Fruit fly (Drosophila melanogaster) whole organism, embryonic: ENCODE measurements around the gene Pax.

ENCODE experiments used
- Blimp-1 ChIP-seq: fragments of 200-800 bp; sonication (Bioruptor generic); optimal IDR thresholded peaks from 3 replicates; lab custom pipeline; 2018; ENCODE audit warnings: missing biosample characterization, missing genetic modification characterization, mild to moderate bottlenecking, moderate library complexity, missing genetic modification reagents
- CG12155 ChIP-seq: fragments of 200-800 bp; sonication (Bioruptor generic); optimal IDR thresholded peaks from 3 replicates; lab custom pipeline; 2016; ENCODE audit warnings: missing biosample characterization, missing genetic modification characterization
- CG12391 ChIP-seq: fragments of 200-800 bp; sonication (Bioruptor generic); optimal IDR thresholded peaks from 3 replicates; lab custom pipeline; 2018; ENCODE audit warnings: missing biosample characterization, mild to moderate bottlenecking, missing genetic modification characterization, moderate library complexity
- CG12659 ChIP-seq: fragments of 200-800 bp; sonication (Bioruptor generic); optimal IDR thresholded peaks from 3 replicates; lab custom pipeline; 2017; ENCODE audit warnings: mild to moderate bottlenecking, missing biosample characterization, missing genetic modification reagents, missing genetic modification characterization
- CG14965 ChIP-seq: fragments of 200-800 bp; sonication (Bioruptor generic); optimal IDR thresholded peaks from 2 replicates; lab custom pipeline; 2016; ENCODE audit warnings: missing biosample characterization, missing genetic modification characterization, borderline replicate concordance
- CG17385 ChIP-seq: fragments of 200-800 bp; sonication (Bioruptor generic); optimal IDR thresholded peaks from 3 replicates; lab custom pipeline; 2018; ENCODE audit warnings: missing biosample characterization, mild to moderate bottlenecking, missing genetic modification characterization
- CG18262 ChIP-seq: fragments of 200-800 bp; optimal IDR thresholded peaks from 3 replicates; lab custom pipeline; 2019; ENCODE audit warnings: missing biosample characterization, mild to moderate bottlenecking, missing genetic modification characterization, moderate library complexity
- CG18599 ChIP-seq: fragments of 200-800 bp; sonication (Bioruptor generic); optimal IDR thresholded peaks from 3 replicates; lab custom pipeline; 2017; ENCODE audit warnings: missing biosample characterization, missing genetic modification characterization, mild to moderate bottlenecking, moderate library complexity, missing genetic modification reagents
- CG2120 ChIP-seq: fragments of 200-800 bp; sonication (Bioruptor generic); optimal IDR thresholded peaks from 3 replicates; lab custom pipeline; 2016; ENCODE audit warnings: missing biosample characterization, missing genetic modification characterization
- CG2678 ChIP-seq: fragments of 200-800 bp; sonication (Bioruptor generic); optimal IDR thresholded peaks from 3 replicates; lab custom pipeline; 2019; ENCODE audit warnings: missing biosample characterization, mild to moderate bottlenecking, missing genetic modification characterization, moderate library complexity
- CG2712 ChIP-seq: fragments of 200-800 bp; optimal IDR thresholded peaks from 3 replicates; lab custom pipeline; 2019; ENCODE audit warnings: missing biosample characterization, mild to moderate bottlenecking, missing genetic modification characterization, moderate library complexity
- CG31441 ChIP-seq: fragments of 200-800 bp; sonication (Bioruptor generic); IDR thresholded peaks from 2 replicates; pipeline ENCODE4 v1.3.6; 2022; ENCODE audit warnings: missing biosample characterization, missing genetic modification characterization
- CG3281 ChIP-seq: fragments of 200-800 bp; sonication (Bioruptor generic); optimal IDR thresholded peaks from 3 replicates; lab custom pipeline; 2017; ENCODE audit warnings: missing biosample characterization, mild to moderate bottlenecking, missing genetic modification characterization
- CG33213 ChIP-seq: fragments of 200-800 bp; sonication (Bioruptor generic); optimal IDR thresholded peaks from 3 replicates; lab custom pipeline; 2016; ENCODE audit warnings: missing biosample characterization, missing genetic modification characterization
- CG4707 ChIP-seq: fragments of 200-800 bp; sonication (Bioruptor generic); optimal IDR thresholded peaks from 2 replicates; lab custom pipeline; 2018; ENCODE audit warnings: missing biosample characterization, mild to moderate bottlenecking, missing genetic modification characterization, moderate library complexity
- CG4820 ChIP-seq: fragments of 200-800 bp; sonication (Bioruptor generic); optimal IDR thresholded peaks from 3 replicates; lab custom pipeline; 2016; ENCODE audit warnings: missing biosample characterization, missing genetic modification characterization
- CG6813 ChIP-seq: fragments of 200-800 bp; sonication (Bioruptor generic); optimal IDR thresholded peaks from 2 replicates; lab custom pipeline; 2017; ENCODE audit warnings: missing biosample characterization, missing genetic modification characterization, mild to moderate bottlenecking, moderate library complexity, missing genetic modification reagents
- CG7839 ChIP-seq: fragments of 200-800 bp; sonication (Bioruptor generic); optimal IDR thresholded peaks from 3 replicates; lab custom pipeline; 2018; ENCODE audit warnings: missing biosample characterization, mild to moderate bottlenecking, missing genetic modification characterization, moderate library complexity
- CG8924 ChIP-seq: fragments of 200-800 bp; optimal IDR thresholded peaks from 3 replicates; lab custom pipeline; 2019; ENCODE audit warnings: missing biosample characterization, mild to moderate bottlenecking, missing genetic modification characterization, moderate library complexity
- CG9797 ChIP-seq: fragments of 200-800 bp; sonication (Bioruptor generic); optimal IDR thresholded peaks from 3 replicates; lab custom pipeline; 2018; ENCODE audit warnings: missing biosample characterization, mild to moderate bottlenecking, missing genetic modification characterization
- D ChIP-seq, 2 experiments: fragments of 200-800 bp in 1 of 2; fragments of >200 bp in 1 of 2; sonication (Bioruptor generic) in 1 of 2; optimal IDR thresholded peaks; 2 replicates in 1 of 2; 3 replicates in 1 of 2; lab custom pipeline; 2017; ENCODE audit warnings: mild to moderate bottlenecking in 1 of 2, missing biosample characterization in 1 of 2, missing genetic modification characterization in 1 of 2, missing genetic modification reagents in 1 of 2
- E2f2 ChIP-seq: fragments of 200-800 bp; sonication (Bioruptor generic); IDR thresholded peaks from 2 replicates; pipeline ENCODE4 v1.3.6; 2022; ENCODE audit warnings: missing biosample characterization, missing genetic modification characterization
- ERR ChIP-seq: fragments of 200-800 bp; sonication (Bioruptor generic); optimal IDR thresholded peaks from 2 replicates; lab custom pipeline; 2016; ENCODE audit warnings: missing biosample characterization, missing genetic modification characterization
- Fer1 ChIP-seq: fragments of 200-800 bp; sonication (Bioruptor generic); optimal IDR thresholded peaks from 2 replicates; lab custom pipeline; 2017; ENCODE audit warnings: missing biosample characterization, mild to moderate bottlenecking, missing genetic modification characterization
- Hr3 ChIP-seq: fragments of 200-800 bp; sonication (Bioruptor generic); optimal IDR thresholded peaks from 3 replicates; lab custom pipeline; 2016; ENCODE audit warnings: missing biosample characterization, missing genetic modification characterization
- Med ChIP-seq: fragments of 200-800 bp; sonication (Bioruptor generic); peaks from one replicate; lab custom pipeline; 2016; ENCODE audit warnings: missing biosample characterization, missing genetic modification characterization, mild to moderate bottlenecking, inconsistent platforms, moderate library complexity
- Meics ChIP-seq: fragments of 200-800 bp; sonication (Bioruptor generic); optimal IDR thresholded peaks from 2 replicates; lab custom pipeline; 2017; ENCODE audit warnings: missing biosample characterization, mild to moderate bottlenecking, missing genetic modification characterization
- NfI ChIP-seq: fragments of 200-800 bp; sonication (Bioruptor generic); optimal IDR thresholded peaks from 3 replicates; lab custom pipeline; 2018; ENCODE audit warnings: missing biosample characterization, mild to moderate bottlenecking, missing genetic modification characterization, moderate library complexity
- PHDP ChIP-seq: fragments of 200-800 bp; sonication (Bioruptor generic); optimal IDR thresholded peaks from 3 replicates; lab custom pipeline; 2018; ENCODE audit warnings: missing biosample characterization, mild to moderate bottlenecking, missing genetic modification characterization, moderate library complexity
- Sox100B ChIP-seq: fragments of 200-800 bp; sonication (Bioruptor generic); optimal IDR thresholded peaks from 3 replicates; lab custom pipeline; 2018; ENCODE audit warnings: missing biosample characterization, mild to moderate bottlenecking, missing genetic modification characterization
- ab ChIP-seq: fragments of 200-800 bp; sonication (Bioruptor generic); optimal IDR thresholded peaks from 2 replicates; lab custom pipeline; 2016; ENCODE audit warnings: missing biosample characterization, missing genetic modification characterization
- bcd ChIP-seq: fragments of 200-800 bp; sonication (Bioruptor generic); optimal IDR thresholded peaks from 2 replicates; lab custom pipeline; 2017; ENCODE audit warnings: missing biosample characterization, mild to moderate bottlenecking, missing genetic modification characterization
- bsh ChIP-seq, 2 experiments: fragments of 200-800 bp; sonication (Bioruptor generic); optimal IDR thresholded peaks; 2 replicates each; lab custom pipeline; 2017 to 2018; ENCODE audit warnings: mild to moderate bottlenecking in 2 of 2, missing biosample characterization in 2 of 2, missing genetic modification characterization in 2 of 2, moderate library complexity in 1 of 2
- caup ChIP-seq: fragments of 200-800 bp; sonication (Bioruptor generic); optimal IDR thresholded peaks from 3 replicates; lab custom pipeline; 2017; ENCODE audit warnings: missing biosample characterization, mild to moderate bottlenecking, missing genetic modification characterization, moderate library complexity; ENCODE audit not compliant: severe bottlenecking
- dmrt11E ChIP-seq: fragments of 200-800 bp; sonication (Bioruptor generic); optimal IDR thresholded peaks from 3 replicates; lab custom pipeline; 2018; ENCODE audit warnings: missing biosample characterization, mild to moderate bottlenecking, missing genetic modification characterization, moderate library complexity
- dmrt99B ChIP-seq: fragments of 200-800 bp; sonication (Bioruptor generic); optimal IDR thresholded peaks from 2 replicates; lab custom pipeline; 2018; ENCODE audit warnings: missing biosample characterization, mild to moderate bottlenecking, missing genetic modification characterization, moderate library complexity
- gem ChIP-seq: fragments of 200-800 bp; sonication (Bioruptor generic); optimal IDR thresholded peaks from 2 replicates; lab custom pipeline; 2019; ENCODE audit warnings: missing biosample characterization, mild to moderate bottlenecking, missing genetic modification characterization, moderate library complexity
- grau ChIP-seq: fragments of 200-800 bp; optimal IDR thresholded peaks from 3 replicates; lab custom pipeline; 2019; ENCODE audit warnings: missing biosample characterization, mild to moderate bottlenecking, missing genetic modification characterization, moderate library complexity
- hth ChIP-seq: fragments of >200 bp; optimal IDR thresholded peaks from 2 replicates; lab custom pipeline; 2017; ENCODE audit warnings: inconsistent platforms
- lab ChIP-seq: fragments of 200-800 bp; sonication (Bioruptor generic); optimal IDR thresholded peaks from 3 replicates; lab custom pipeline; 2017; ENCODE audit warnings: missing biosample characterization, missing genetic modification characterization, mild to moderate bottlenecking, moderate library complexity, missing genetic modification reagents
- nerfin-1 ChIP-seq: fragments of 200-800 bp; sonication (Bioruptor generic); optimal IDR thresholded peaks from 3 replicates; lab custom pipeline; 2019; ENCODE audit warnings: missing biosample characterization, mild to moderate bottlenecking, missing genetic modification characterization, moderate library complexity
- nmo ChIP-seq: fragments of 200-800 bp; sonication (Bioruptor generic); optimal IDR thresholded peaks from 2 replicates; lab custom pipeline; 2018; ENCODE audit warnings: missing biosample characterization, mild to moderate bottlenecking, missing genetic modification characterization, moderate library complexity
- pum ChIP-seq: fragments of 200-800 bp; sonication (Bioruptor generic); optimal IDR thresholded peaks from 2 replicates; lab custom pipeline; 2016; ENCODE audit warnings: missing biosample characterization, missing genetic modification characterization
- row ChIP-seq: fragments of 200-800 bp; sonication (Bioruptor generic); IDR thresholded peaks from 3 replicates; pipeline ENCODE4 v1.3.6; 2022; ENCODE audit warnings: missing biosample characterization, missing genetic modification characterization
- sc ChIP-seq, 3 experiments: fragments of >200 bp in 2 of 3; fragments of 200-800 bp in 1 of 3; sonication (Bioruptor generic) in 1 of 3; optimal IDR thresholded peaks; 2 replicates in 2 of 3; 3 replicates in 1 of 3; lab custom pipeline; 2017; ENCODE audit warnings: mild to moderate bottlenecking in 1 of 3, missing biosample characterization in 1 of 3, missing genetic modification characterization in 1 of 3, missing genetic modification reagents in 1 of 3
- sug ChIP-seq: fragments of 200-800 bp; optimal IDR thresholded peaks from 2 replicates; lab custom pipeline; 2019; ENCODE audit warnings: missing biosample characterization, mild to moderate bottlenecking, missing genetic modification characterization, moderate library complexity
- tx ChIP-seq: fragments of 200-800 bp; sonication (Bioruptor generic); optimal IDR thresholded peaks from 2 replicates; lab custom pipeline; 2016; ENCODE audit warnings: missing biosample characterization, missing genetic modification characterization
- unpg ChIP-seq: fragments of 200-800 bp; sonication (Bioruptor generic); optimal IDR thresholded peaks from 3 replicates; lab custom pipeline; 2018; ENCODE audit warnings: missing biosample characterization, mild to moderate bottlenecking, missing genetic modification characterization, moderate library complexity

Gene Pax

DNA sequence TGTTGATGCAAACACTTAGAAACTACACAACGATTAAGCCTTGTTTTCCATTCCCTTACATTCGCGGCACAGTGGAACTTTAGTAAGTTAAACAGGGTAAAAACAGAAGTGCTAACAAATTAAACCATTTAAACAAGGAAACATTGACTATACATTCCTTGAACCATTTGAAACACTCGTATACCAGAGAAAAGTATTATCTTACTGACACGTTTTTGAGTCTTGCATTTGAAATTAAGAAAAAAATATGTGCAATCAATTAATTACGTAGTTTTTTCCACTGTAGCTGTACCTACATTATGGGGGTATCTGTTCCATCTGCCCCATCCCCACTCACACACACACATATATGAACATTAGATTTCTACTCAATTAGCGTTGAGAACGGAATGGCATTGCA, 6.9 kb upstream of the Pax start (continued):
- peak; percentile 14 for TF ChIP-seq Blimp-1 (GFP tag; lab: Kevin White, UChicago)
- TF ChIP-seq CG18599 (GFP tag; lab: Kevin White, UChicago), result peak; percentile 40
- peak; percentile 50 for TF ChIP-seq CG2678 (tag; lab: Kevin White, UChicago)
- TF ChIP-seq PHDP (tag; lab: Kevin White, UChicago), result peak; percentile 32
- TF ChIP-seq unpg (GFP tag; lab: Kevin White, UChicago), result peak; percentile 40
- peak; percentile 8 for TF ChIP-seq nmo (GFP tag; lab: Kevin White, UChicago)
- TF ChIP-seq dmrt99B (tag; lab: Kevin White, UChicago), result peak; percentile 18
- no peak for TF ChIP-seq CG33213 (GFP tag; lab: Kevin White, UChicago)
- TF ChIP-seq CG31441 (GFP tag; lab: Robert Waterston, UW), result 0 out of 2 replicates have a peak, but pooled peaks have one; percentile 14
- TF ChIP-seq CG14965 (GFP tag; lab: Kevin White, UChicago), result no peak
- peak; percentile 63 for TF ChIP-seq grau (tag; lab: Kevin White, UChicago)
- peak; percentile 22 for TF ChIP-seq CG7839
- peak; percentile 7 for TF ChIP-seq CG8924 (tag; lab: Kevin White, UChicago)
- TF ChIP-seq dmrt11E (tag; lab: Kevin White, UChicago), result peak; percentile 16
- no peak for TF ChIP-seq bcd (GFP tag; lab: Kevin White, UChicago)
- TF ChIP-seq nerfin-1 (tag; lab: Kevin White, UChicago), result peak; percentile 25
- TF ChIP-seq Med, result peak; percentile 72
- no peak for TF ChIP-seq CG9797 (GFP tag; lab: Kevin White, UChicago)
- peak; percentile 4 for TF ChIP-seq Sox100B (GFP tag; lab: Kevin White, UChicago)
- TF ChIP-seq tx (GFP tag; lab: Kevin White, UChicago), result no peak
- no peak for TF ChIP-seq pum (GFP tag; lab: Kevin White, UChicago)
- peak; percentile 6 for TF ChIP-seq CG12659 (GFP tag; lab: Kevin White, UChicago)
- peak; percentile 7 for TF ChIP-seq NfI
- no peak for TF ChIP-seq hth (lab: Kevin White, UChicago)
- TF ChIP-seq ERR, result peak; percentile 0
- no peak for TF ChIP-seq ab (GFP tag; lab: Kevin White, UChicago)
- TF ChIP-seq Hr3 (GFP tag; lab: Kevin White, UChicago), result no peak
- TF ChIP-seq E2f2 (GFP tag; lab: Robert Waterston, UW), result no peak
- TF ChIP-seq Fer1, result peak; percentile 38
- TF ChIP-seq CG2712 (tag; lab: Kevin White, UChicago), result peak; percentile 39
- TF ChIP-seq CG3281 (GFP tag; lab: Kevin White, UChicago), result peak; percentile 23
- peak; percentile 25 for TF ChIP-seq CG12391
- peak; percentile 11 for TF ChIP-seq caup (GFP tag; lab: Kevin White, UChicago)
- TF ChIP-seq CG4820, result no peak
- TF ChIP-seq CG18262 (tag; lab: Kevin White, UChicago), result peak; percentile 5
- TF ChIP-seq sug (tag; lab: Kevin White, UChicago), result peak; percentile 11
- peak in 1 of 2 experiments; percentile 33 for TF ChIP-seq bsh (GFP tag; optimal IDR thresholded peaks at IDR 0.05; lab: Kevin White, UChicago)
- TF ChIP-seq CG17385, result peak; percentile 10
- no peak for TF ChIP-seq sc (optimal IDR thresholded peaks at IDR 0.05; lab: Kevin White, UChicago)
- no peak for TF ChIP-seq sc (GFP tag; optimal IDR thresholded peaks at IDR 0.05; lab: Kevin White, UChicago)
- TF ChIP-seq CG4707, result peak; percentile 46
- peak; percentile 53 for TF ChIP-seq gem (tag; lab: Kevin White, UChicago)
- peak; percentile 75 for TF ChIP-seq row (GFP tag; lab: Robert Waterston, UW)
- TF ChIP-seq lab (GFP tag; lab: Kevin White, UChicago), result peak; percentile 46
- no peak for TF ChIP-seq CG12155 (GFP tag; lab: Kevin White, UChicago)
- TF ChIP-seq CG2120 (GFP tag; lab: Kevin White, UChicago), result peak; percentile 32
- peak; percentile 33 for TF ChIP-seq CG6813 (GFP tag; lab: Kevin White, UChicago)
- peak; percentile 10 for TF ChIP-seq Meics (GFP tag; lab: Kevin White, UChicago)
- TF ChIP-seq D (optimal IDR thresholded peaks at IDR 0.05; lab: Kevin White, UChicago), result no peak
- peak; percentile 14 for TF ChIP-seq D (GFP tag; optimal IDR thresholded peaks at IDR 0.05; lab: Kevin White, UChicago)
